Worm (Caenorhabditis elegans) whole organism, L2 larva: Measurements from ENCODE around the gene C12D5.4.

ENCODE experiments used
- aly-2 ChIP-seq: fragments of 150-350 bp; optimal IDR thresholded peaks from 2 replicates; lab custom pipeline; 2014; ENCODE audit warnings: missing biosample characterization, missing genetic modification characterization
- egl-27 ChIP-seq: sonication (generic microtip); optimal IDR thresholded peaks from 3 replicates; lab custom pipeline; 2017; ENCODE audit warnings: missing biosample characterization, missing genetic modification reagents, missing genetic modification characterization
- elt-1 ChIP-seq: fragments of 150-350 bp; optimal IDR thresholded peaks from 2 replicates; lab custom pipeline; 2014; ENCODE audit warnings: missing biosample characterization, missing genetic modification characterization
- lin-11 ChIP-seq: fragments of 150-350 bp; sonication (generic microtip); optimal IDR thresholded peaks from 2 replicates; lab custom pipeline; 2014; ENCODE audit warnings: missing biosample characterization, missing genetic modification characterization, inconsistent platforms, mixed read lengths
- lin-13 ChIP-seq: fragments of 150-350 bp; optimal IDR thresholded peaks from 2 replicates; lab custom pipeline; 2014; ENCODE audit warnings: missing biosample characterization, missing genetic modification reagents, missing genetic modification characterization
- lin-39 ChIP-seq: fragments of 150-350 bp; optimal IDR thresholded peaks from 2 replicates; lab custom pipeline; 2014; ENCODE audit warnings: missing biosample characterization, missing genetic modification reagents, missing genetic modification characterization
- nhr-11 ChIP-seq: fragments of 150-350 bp; optimal IDR thresholded peaks from 2 replicates; lab custom pipeline; 2014; ENCODE audit warnings: missing biosample characterization, missing genetic modification characterization
- nhr-25 ChIP-seq: fragments of 150-350 bp; sonication (generic microtip); optimal IDR thresholded peaks from 3 replicates; lab custom pipeline; 2014; ENCODE audit warnings: missing biosample characterization, missing genetic modification characterization

DNA sequence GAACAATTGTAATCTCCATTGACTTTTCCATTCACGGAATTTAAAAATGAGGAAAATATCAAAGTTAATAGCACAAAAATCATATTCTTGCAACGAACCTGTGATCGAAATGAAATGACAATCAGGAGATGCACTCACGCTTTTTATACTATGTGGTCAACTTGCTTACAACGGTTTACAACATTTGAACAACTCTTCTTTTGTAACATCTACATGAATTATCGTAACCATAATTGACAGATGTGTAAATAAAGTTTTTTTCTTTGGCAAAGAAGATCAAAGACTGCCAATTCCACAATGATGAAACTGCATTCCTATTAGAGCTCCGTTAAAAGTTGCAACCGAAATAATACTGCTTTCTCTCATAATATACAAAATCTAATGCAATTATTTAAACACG is 32.6 kb upstream of the C12D5.4 start, which contains the start of gene F07C4.10:
- TF ChIP-seq elt-1 (tag; lab: Kevin White, UChicago) (no peak), nhr-25 (no peak), nhr-11 (tag; lab: Kevin White, UChicago) (no peak), lin-13 (GFP tag; lab: Kevin White, UChicago) (no peak), aly-2 (tag; lab: Kevin White, UChicago) (no peak), lin-39 (tag; lab: Kevin White, UChicago) (no peak), lin-11 (tag; lab: Kevin White, UChicago) (no peak), egl-27 (no peak)
